Worm (Caenorhabditis elegans): ENCODE results near the gene F59B10.4.

- TF ChIP-seq mdl-1 (tag; optimal IDR thresholded peaks at IDR 0.05), result no peak
- no peak for TF ChIP-seq lin-15B (tag; optimal IDR thresholded peaks at IDR 0.05)
- no peak for TF ChIP-seq egl-5 (tag; optimal IDR thresholded peaks at IDR 0.05)
- no peak for TF ChIP-seq elt-2 (tag; optimal IDR thresholded peaks at IDR 0.05)
- no peak for TF ChIP-seq ama-1 (optimal IDR thresholded peaks at IDR 0.05)
- no peak for TF ChIP-seq zag-1 (tag; optimal IDR thresholded peaks at IDR 0.05)
- no peak for TF ChIP-seq jun-1 (tag; optimal IDR thresholded peaks at IDR 0.05)
- no peak for TF ChIP-seq skn-1 (tag; optimal IDR thresholded peaks at IDR 0.05)
- no peak for TF ChIP-seq fos-1 (tag; optimal IDR thresholded peaks at IDR 0.05)
- TF ChIP-seq aly-2 (tag; optimal IDR thresholded peaks at IDR 0.05), result no peak
These were observed 10.4 kb upstream of the F59B10.4 start for ce11 chrII:10529218-10529751.
